Worm (Caenorhabditis elegans) whole organism, L2 larva: ENCODE results near the gene ZC15.3.

Experiments used
- C34F6.9 ChIP-seq: fragments of 150-350 bp; optimal IDR thresholded peaks from 2 replicates; lab custom pipeline; 2014; ENCODE audit warnings: missing biosample characterization, missing genetic modification characterization
- R02D3.7 ChIP-seq: fragments of 150-350 bp; optimal IDR thresholded peaks from 2 replicates; lab custom pipeline; 2014; ENCODE audit warnings: missing biosample characterization, missing genetic modification characterization
- Y55F3AM.14 ChIP-seq: fragments of 200-800 bp; sonication (Bioruptor generic); optimal IDR thresholded peaks from 2 replicates; lab custom pipeline; 2018; ENCODE audit warnings: mild to moderate bottlenecking, missing genetic modification characterization, missing compliant biosample characterization
- ZK546.5 ChIP-seq: sonication (generic microtip); optimal IDR thresholded peaks from 2 replicates; lab custom pipeline; 2017; ENCODE audit warnings: missing biosample characterization, missing genetic modification characterization
- alr-1 ChIP-seq: fragments of 150-350 bp; optimal IDR thresholded peaks from 2 replicates; lab custom pipeline; 2014; ENCODE audit warnings: missing biosample characterization, missing genetic modification characterization
- aly-2 ChIP-seq: fragments of 150-350 bp; optimal IDR thresholded peaks from 2 replicates; lab custom pipeline; 2014; ENCODE audit warnings: missing biosample characterization, missing genetic modification characterization
- ama-1 ChIP-seq: fragments of 150-350 bp; optimal IDR thresholded peaks from 2 replicates; lab custom pipeline; 2018; ENCODE audit warnings: inconsistent platforms
- blmp-1 ChIP-seq: sonication (generic microtip); optimal IDR thresholded peaks from 2 replicates; lab custom pipeline; 2017; ENCODE audit warnings: missing genetic modification characterization, mild to moderate bottlenecking, missing compliant biosample characterization, antibody characterized with exemption, moderate library complexity; ENCODE audit not compliant: insufficient read depth
- ceh-16 ChIP-seq: fragments of 150-350 bp; optimal IDR thresholded peaks from 2 replicates; lab custom pipeline; 2014; ENCODE audit warnings: missing biosample characterization, missing genetic modification characterization
- ceh-82 ChIP-seq: fragments of 150-350 bp; optimal IDR thresholded peaks from 2 replicates; lab custom pipeline; 2014; ENCODE audit warnings: missing biosample characterization, missing genetic modification characterization
- crh-2 ChIP-seq: sonication (generic microtip); optimal IDR thresholded peaks from 2 replicates; lab custom pipeline; 2017; ENCODE audit warnings: missing biosample characterization, missing genetic modification characterization
- elt-1 ChIP-seq: fragments of 150-350 bp; optimal IDR thresholded peaks from 2 replicates; lab custom pipeline; 2014; ENCODE audit warnings: missing biosample characterization, missing genetic modification characterization
- elt-3 ChIP-seq: sonication (generic microtip); optimal IDR thresholded peaks from 2 replicates; lab custom pipeline; 2017; ENCODE audit warnings: missing biosample characterization, missing genetic modification characterization
- lin-11 ChIP-seq: fragments of 150-350 bp; sonication (generic microtip); optimal IDR thresholded peaks from 2 replicates; lab custom pipeline; 2014; ENCODE audit warnings: missing biosample characterization, missing genetic modification characterization, inconsistent platforms, mixed read lengths
- mab-5 ChIP-seq: fragments of 150-350 bp; optimal IDR thresholded peaks from 2 replicates; lab custom pipeline; 2014; ENCODE audit warnings: missing biosample characterization, missing genetic modification characterization
- mbf-1 ChIP-seq: sonication (generic microtip); optimal IDR thresholded peaks from 2 replicates; lab custom pipeline; 2017; ENCODE audit warnings: missing biosample characterization, missing genetic modification characterization
- mdl-1 ChIP-seq, 2 experiments: fragments of 150-350 bp in 1 of 2; sonication (generic microtip) in 1 of 2; optimal IDR thresholded peaks; 2 replicates each; lab custom pipeline; 2017; ENCODE audit warnings: missing biosample characterization in 2 of 2, missing genetic modification characterization in 2 of 2
- nhr-10 ChIP-seq: sonication (generic microtip); optimal IDR thresholded peaks from 2 replicates; lab custom pipeline; 2017; ENCODE audit warnings: missing biosample characterization, missing genetic modification characterization
- nhr-11 ChIP-seq: fragments of 150-350 bp; optimal IDR thresholded peaks from 2 replicates; lab custom pipeline; 2014; ENCODE audit warnings: missing biosample characterization, missing genetic modification characterization
- nhr-12 ChIP-seq: fragments of 150-350 bp; optimal IDR thresholded peaks from 2 replicates; lab custom pipeline; 2014; ENCODE audit warnings: missing biosample characterization, missing genetic modification characterization
- nhr-129 ChIP-seq: fragments of 150-350 bp; optimal IDR thresholded peaks from 2 replicates; lab custom pipeline; 2014; ENCODE audit warnings: missing biosample characterization, missing genetic modification characterization
- nhr-21 ChIP-seq: fragments of 150-350 bp; optimal IDR thresholded peaks from 2 replicates; lab custom pipeline; 2014; ENCODE audit warnings: missing biosample characterization, missing genetic modification characterization
- nhr-23 ChIP-seq: fragments of 150-350 bp; optimal IDR thresholded peaks from 2 replicates; lab custom pipeline; 2014; ENCODE audit warnings: missing biosample characterization, missing genetic modification reagents, missing genetic modification characterization
- nhr-237 ChIP-seq: fragments of 150-350 bp; optimal IDR thresholded peaks from 2 replicates; lab custom pipeline; 2014; ENCODE audit warnings: missing biosample characterization, missing genetic modification characterization
- nhr-25 ChIP-seq: fragments of 150-350 bp; sonication (generic microtip); optimal IDR thresholded peaks from 3 replicates; lab custom pipeline; 2014; ENCODE audit warnings: missing biosample characterization, missing genetic modification characterization
- peb-1 ChIP-seq: fragments of 150-350 bp; optimal IDR thresholded peaks from 2 replicates; lab custom pipeline; 2014; ENCODE audit warnings: missing biosample characterization, missing genetic modification characterization
- sem-4 ChIP-seq: fragments of 150-350 bp; optimal IDR thresholded peaks from 2 replicates; lab custom pipeline; 2014; ENCODE audit warnings: missing biosample characterization, missing genetic modification reagents, missing genetic modification characterization
- skn-1 ChIP-seq: sonication (generic microtip); optimal IDR thresholded peaks from 2 replicates; lab custom pipeline; 2017; ENCODE audit warnings: missing biosample characterization, missing genetic modification characterization
- sma-3 ChIP-seq: sonication (generic microtip); optimal IDR thresholded peaks from 2 replicates; lab custom pipeline; 2016; ENCODE audit warnings: missing genetic modification reagents, missing genetic modification characterization, missing compliant biosample characterization
- sma-9 ChIP-seq, 2 experiments: fragments of 150-350 bp in 1 of 2; sonication (generic microtip) in 1 of 2; optimal IDR thresholded peaks; 2 replicates each; lab custom pipeline; 2014 to 2016; ENCODE audit warnings: missing genetic modification characterization in 2 of 2, mild to moderate bottlenecking in 1 of 2, missing biosample characterization in 1 of 2, missing compliant biosample characterization in 1 of 2, missing genetic modification reagents in 1 of 2, moderate library complexity in 1 of 2
- snpc-4 ChIP-seq: fragments of 150-350 bp; optimal IDR thresholded peaks from 2 replicates; lab custom pipeline; 2014; ENCODE audit warnings: missing biosample characterization, missing genetic modification characterization
- unc-39 ChIP-seq: fragments of 150-350 bp; optimal IDR thresholded peaks from 2 replicates; lab custom pipeline; 2014; ENCODE audit warnings: missing biosample characterization, missing genetic modification characterization
- unc-62 ChIP-seq: fragments of 150-350 bp; optimal IDR thresholded peaks from 2 replicates; lab custom pipeline; 2014; ENCODE audit warnings: missing biosample characterization, missing genetic modification reagents, missing genetic modification characterization
- zag-1 ChIP-seq: fragments of 150-350 bp; optimal IDR thresholded peaks from 2 replicates; lab custom pipeline; 2014; ENCODE audit warnings: missing biosample characterization, missing genetic modification characterization
- ztf-1 ChIP-seq: fragments of 200-800 bp; sonication (Bioruptor generic); conservative IDR thresholded peaks from 2 replicates; pipeline ENCODE4 v1.3.6; 2022; ENCODE audit warnings: missing genetic modification characterization, missing compliant biosample characterization
- ztf-11 ChIP-seq: sonication (generic microtip); optimal IDR thresholded peaks from 2 replicates; lab custom pipeline; 2017; ENCODE audit warnings: missing biosample characterization, missing genetic modification characterization
- ztf-4 ChIP-seq: fragments of 150-350 bp; optimal IDR thresholded peaks from 2 replicates; lab custom pipeline; 2014; ENCODE audit warnings: missing biosample characterization, missing genetic modification characterization

Gene ZC15.3

ce11 chrV:20297650-20298049 is 5.7 kb upstream of the ZC15.3 start, which contains the start of gene ZC15.5:
TSS of gene ZC15.5 (plus strand) at chrV:20297950.
- TF ChIP-seq lin-11 (tag; lab: Kevin White, UChicago) = no peak
- no peak for TF ChIP-seq blmp-1 (tag; lab: Kevin White, UChicago)
- TF ChIP-seq unc-62 (GFP tag; lab: Kevin White, UChicago) = no peak
- no peak for TF ChIP-seq elt-1 (tag; lab: Kevin White, UChicago)
- TF ChIP-seq crh-2 (tag; lab: Kevin White, UChicago) = no peak
- no peak for TF ChIP-seq mdl-1 (tag; optimal IDR thresholded peaks at IDR 0.05; lab: Kevin White, UChicago)
- TF ChIP-seq nhr-11 (tag; lab: Kevin White, UChicago) = no peak
- no peak for TF ChIP-seq sem-4
- no peak for TF ChIP-seq Y55F3AM.14
- TF ChIP-seq sma-3 (GFP tag; lab: Kevin White, UChicago) = no peak
- no peak for TF ChIP-seq unc-39 (tag; lab: Kevin White, UChicago)
- no peak for TF ChIP-seq nhr-237 (tag; lab: Kevin White, UChicago)
- TF ChIP-seq elt-3 (tag; lab: Kevin White, UChicago) = no peak
- no peak for TF ChIP-seq ztf-1 (GFP tag; lab: Robert Waterston, UW)
- TF ChIP-seq nhr-25 = no peak
- no peak for TF ChIP-seq snpc-4 (tag; lab: Kevin White, UChicago)
- no peak for TF ChIP-seq nhr-12 (tag; lab: Kevin White, UChicago)
- no peak for TF ChIP-seq ama-1 (lab: Kevin White, UChicago)

ce11 chrV:20305803-20306202 is 2.4 kb downstream of the ZC15.3 start, which contains the start of gene ZC15.1:
TSS of gene ZC15.1 (plus strand) at chrV:20306103.
- no peak for TF ChIP-seq nhr-23
- TF ChIP-seq mbf-1 = no peak
- no peak for TF ChIP-seq elt-1 (tag; lab: Kevin White, UChicago)
- TF ChIP-seq nhr-25 = no peak
- TF ChIP-seq nhr-12 (tag; lab: Kevin White, UChicago) = no peak
- TF ChIP-seq nhr-129 (tag; lab: Kevin White, UChicago) = no peak
- TF ChIP-seq elt-3 (tag; lab: Kevin White, UChicago) = no peak
- TF ChIP-seq, all 48 proteins: peak for 0

- no peak for TF ChIP-seq nhr-129 (tag; lab: Kevin White, UChicago)
- no peak for TF ChIP-seq elt-1 (tag; lab: Kevin White, UChicago)
- TF ChIP-seq mbf-1 = no peak
- TF ChIP-seq lin-11 (tag; lab: Kevin White, UChicago) = no peak
- no peak for TF ChIP-seq ceh-82 (tag; lab: Kevin White, UChicago)
- TF ChIP-seq ztf-11 (tag; lab: Kevin White, UChicago) = no peak
- no peak for TF ChIP-seq mdl-1 (tag; optimal IDR thresholded peaks at IDR 0.05; lab: Kevin White, UChicago)
These were observed 7.2 kb downstream of the ZC15.3 start, which contains the start of gene ZC15.10 for ce11 chrV:20310575-20310974. TSS of gene ZC15.10 (plus strand) at chrV:20310736.

- TF ChIP-seq snpc-4 (tag; lab: Kevin White, UChicago) (no peak), nhr-12 (tag; lab: Kevin White, UChicago) (no peak), lin-11 (tag; lab: Kevin White, UChicago) (no peak), R02D3.7 (tag; lab: Kevin White, UChicago) (no peak), peb-1 (tag; lab: Kevin White, UChicago) (no peak), ztf-4 (no peak), C34F6.9 (tag; lab: Kevin White, UChicago) (no peak), mbf-1 (no peak), nhr-23 (no peak), elt-1 (tag; lab: Kevin White, UChicago) (no peak), ceh-82 (tag; lab: Kevin White, UChicago) (no peak), nhr-237 (tag; lab: Kevin White, UChicago) (no peak), zag-1 (tag; lab: Kevin White, UChicago) (no peak), nhr-10 (tag; lab: Kevin White, UChicago) (no peak), ceh-16 (tag; lab: Kevin White, UChicago) (no peak), ztf-1 (GFP tag; lab: Robert Waterston, UW) (no peak), elt-3 (tag; lab: Kevin White, UChicago) (no peak), alr-1 (tag; lab: Kevin White, UChicago) (no peak), nhr-129 (tag; lab: Kevin White, UChicago) (no peak), skn-1 (tag; lab: Kevin White, UChicago) (no peak)
These were observed 8.1 kb downstream of the ZC15.3 start, which contains the start of gene clec-262 for ce11 chrV:20311519-20311918. TSS of gene clec-262 (plus strand) at chrV:20311819.

- TF ChIP-seq mab-5 (tag; lab: Kevin White, UChicago) = no peak
- TF ChIP-seq elt-1 (tag; lab: Kevin White, UChicago) = no peak
- TF ChIP-seq sma-3 (GFP tag; lab: Kevin White, UChicago) = no peak
- TF ChIP-seq skn-1 (tag; lab: Kevin White, UChicago) = no peak
- no peak for TF ChIP-seq sma-9 (GFP tag; optimal IDR thresholded peaks at IDR 0.05; lab: Kevin White, UChicago)
- no peak for TF ChIP-seq sma-9 (tag; optimal IDR thresholded peaks at IDR 0.05; lab: Kevin White, UChicago)
- TF ChIP-seq unc-39 (tag; lab: Kevin White, UChicago) = no peak
- no peak for TF ChIP-seq aly-2
- TF ChIP-seq alr-1 (tag; lab: Kevin White, UChicago) = no peak
- no peak for TF ChIP-seq zag-1 (tag; lab: Kevin White, UChicago)
- no peak for TF ChIP-seq crh-2 (tag; lab: Kevin White, UChicago)
- no peak for TF ChIP-seq ZK546.5 (tag; lab: Kevin White, UChicago)
- TF ChIP-seq nhr-21 (tag; lab: Kevin White, UChicago) = no peak
- no peak for TF ChIP-seq nhr-237 (tag; lab: Kevin White, UChicago)
- no peak for TF ChIP-seq ztf-1 (GFP tag; lab: Robert Waterston, UW)
These were observed 14.1 kb downstream of the ZC15.3 start, which contains the start of gene Y113G7C.1 for ce11 chrV:20317442-20317841. TSS of gene Y113G7C.1 (plus strand) at chrV:20317742.
